Worm (Caenorhabditis elegans) whole organism, late embryonic: ENCODE data around the gene nhr-97.
"Not testable (repeated sequence)": the region's sequence is repeated elsewhere in the genome, so short reads cannot be mapped to it uniquely, and the experiment has no call there.

Source experiments
- C08G9.2 ChIP-seq: sonication (generic microtip); optimal IDR thresholded peaks from 2 replicates; lab custom pipeline; 2016; ENCODE audit warnings: mild to moderate bottlenecking, missing genetic modification characterization, moderate library complexity, missing compliant biosample characterization
- K09A11.1 ChIP-seq: sonication (generic microtip); optimal IDR thresholded peaks from 2 replicates; lab custom pipeline; 2017; ENCODE audit warnings: antibody characterized with exemption, mild to moderate bottlenecking, missing genetic modification characterization, missing compliant biosample characterization; ENCODE audit not compliant: insufficient read depth
- ama-1 ChIP-seq: fragments of 150-350 bp; optimal IDR thresholded peaks from 2 replicates; lab custom pipeline; 2014
- ceh-2 ChIP-seq: sonication (generic microtip); optimal IDR thresholded peaks from 2 replicates; lab custom pipeline; 2016; ENCODE audit warnings: missing genotype, missing genetic modification characterization, missing compliant biosample characterization
- ceh-24 ChIP-seq: sonication (generic microtip); optimal IDR thresholded peaks from 2 replicates; lab custom pipeline; 2016; ENCODE audit warnings: mild to moderate bottlenecking, missing genetic modification characterization, missing compliant biosample characterization
- ceh-30 ChIP-seq: fragments of 150-350 bp; optimal IDR thresholded peaks from 2 replicates; lab custom pipeline; 2014; ENCODE audit warnings: missing biosample characterization, missing genetic modification characterization
- ceh-45 ChIP-seq: fragments of 200-800 bp; sonication (Bioruptor generic); IDR thresholded peaks from 2 replicates; pipeline ENCODE4 v1.3.6; 2022; ENCODE audit warnings: missing genetic modification reagents, missing genetic modification characterization, missing compliant biosample characterization
- ceh-48 ChIP-seq: sonication (generic microtip); optimal IDR thresholded peaks from 2 replicates; lab custom pipeline; 2016; ENCODE audit warnings: missing genetic modification characterization, inconsistent platforms, missing compliant biosample characterization
- ceh-6 ChIP-seq: fragments of 200-800 bp; sonication (Bioruptor generic); optimal IDR thresholded peaks from 2 replicates; lab custom pipeline; 2018; ENCODE audit warnings: mild to moderate bottlenecking, missing genetic modification characterization, missing compliant biosample characterization
- ceh-9 ChIP-seq: sonication (generic microtip); optimal IDR thresholded peaks from 2 replicates; lab custom pipeline; 2016; ENCODE audit warnings: mild to moderate bottlenecking, missing genetic modification characterization, inconsistent platforms, missing compliant biosample characterization
- dve-1 ChIP-seq: sonication (generic microtip); optimal IDR thresholded peaks from 2 replicates; lab custom pipeline; 2017; ENCODE audit warnings: antibody characterized with exemption, mild to moderate bottlenecking, missing genetic modification characterization, missing compliant biosample characterization
- elt-2 ChIP-seq: sonication (generic microtip); optimal IDR thresholded peaks from 2 replicates; lab custom pipeline; 2016; ENCODE audit warnings: missing genetic modification reagents, missing genetic modification characterization, missing compliant biosample characterization
- fax-1 ChIP-seq: sonication (generic microtip); optimal IDR thresholded peaks from 2 replicates; lab custom pipeline; 2016; ENCODE audit warnings: missing genotype, missing genetic modification characterization, missing compliant biosample characterization
- gmeb-2 ChIP-seq: sonication (generic microtip); optimal IDR thresholded peaks from 2 replicates; lab custom pipeline; 2016; ENCODE audit warnings: missing genetic modification characterization, inconsistent platforms, missing compliant biosample characterization
- hlh-13 ChIP-seq: fragments of 200-800 bp; sonication (Bioruptor generic); optimal IDR thresholded peaks from 2 replicates; lab custom pipeline; 2018; ENCODE audit warnings: mild to moderate bottlenecking, missing genetic modification characterization, missing compliant biosample characterization
- hlh-15 ChIP-seq: sonication (generic microtip); optimal IDR thresholded peaks from 2 replicates; lab custom pipeline; 2016; ENCODE audit warnings: missing genetic modification characterization, missing compliant biosample characterization
- hlh-6 ChIP-seq: sonication (generic microtip); optimal IDR thresholded peaks from 2 replicates; lab custom pipeline; 2016; ENCODE audit warnings: missing genotype, missing genetic modification characterization, missing compliant biosample characterization
- lim-6 ChIP-seq: sonication (generic microtip); optimal IDR thresholded peaks from 2 replicates; lab custom pipeline; 2016; ENCODE audit warnings: missing genetic modification characterization, missing compliant biosample characterization
- madf-2 ChIP-seq: sonication (generic microtip); optimal IDR thresholded peaks from 2 replicates; lab custom pipeline; 2017; ENCODE audit warnings: missing genetic modification characterization, missing compliant biosample characterization
- npax-4 ChIP-seq: sonication (generic microtip); optimal IDR thresholded peaks from 2 replicates; lab custom pipeline; 2016; ENCODE audit warnings: missing genetic modification characterization, missing compliant biosample characterization
- pat-9 ChIP-seq: fragments of 200-800 bp; sonication (Bioruptor generic); optimal IDR thresholded peaks from 2 replicates; lab custom pipeline; 2018; ENCODE audit warnings: mild to moderate bottlenecking, missing genetic modification characterization, moderate library complexity, missing compliant biosample characterization
- pha-2 ChIP-seq: sonication (generic microtip); optimal IDR thresholded peaks from 2 replicates; lab custom pipeline; 2017; ENCODE audit warnings: mild to moderate bottlenecking, missing genetic modification characterization, missing compliant biosample characterization
- pha-4 ChIP-seq: fragments of 150-350 bp; optimal IDR thresholded peaks from 2 replicates; lab custom pipeline; 2018; ENCODE audit warnings: missing biosample characterization, missing genetic modification reagents, missing genetic modification characterization
- tbx-2 ChIP-seq: sonication (generic microtip); optimal IDR thresholded peaks from 2 replicates; lab custom pipeline; 2016; ENCODE audit warnings: missing genetic modification characterization, missing compliant biosample characterization
- tbx-7 ChIP-seq: sonication (generic microtip); optimal IDR thresholded peaks from 2 replicates; lab custom pipeline; 2016; ENCODE audit warnings: missing genotype, missing genetic modification characterization, missing compliant biosample characterization
- unc-42 ChIP-seq: sonication (generic microtip); optimal IDR thresholded peaks from 2 replicates; lab custom pipeline; 2016; ENCODE audit warnings: missing genotype, missing genetic modification characterization, missing compliant biosample characterization
- unc-55 ChIP-seq: sonication (generic microtip); optimal IDR thresholded peaks from 2 replicates; lab custom pipeline; 2017; ENCODE audit warnings: missing biosample characterization, missing genetic modification reagents, missing genetic modification characterization
- zip-5 ChIP-seq: sonication (generic microtip); optimal IDR thresholded peaks from 2 replicates; lab custom pipeline; 2016; ENCODE audit warnings: missing genetic modification characterization, missing compliant biosample characterization

Gene nhr-97

ce11 chrIV:9734861-9735260 is 22.6 kb upstream of the nhr-97 start:
- TF ChIP-seq dve-1 (tag; lab: Kevin White, UChicago): no peak
- TF ChIP-seq ceh-45 (GFP tag; lab: Robert Waterston, UW): no peak

- TF ChIP-seq K09A11.1 (tag; lab: Kevin White, UChicago) (no peak), ceh-24 (tag; lab: Kevin White, UChicago) (no peak), pat-9 (tag; lab: Kevin White, UChicago) (no peak), elt-2 (tag; lab: Kevin White, UChicago) (peak; percentile 64), dve-1 (tag; lab: Kevin White, UChicago) (no peak)
Measured at ce11 chrIV:9735750-9736149, 21.7 kb upstream of the nhr-97 start.

- TF ChIP-seq madf-2 (tag; lab: Kevin White, UChicago) (no peak), elt-2 (tag; lab: Kevin White, UChicago) (peak; percentile 31)
Measured at ce11 chrIV:9737204-9737790, 20.1 kb upstream of the nhr-97 start, which contains the start of gene cka-1. cka-1 (minus strand) TSS chrIV:9737621.

ce11 chrIV:9738194-9738593 is 19.2 kb upstream of the nhr-97 start, which contains the start of gene C28D4.10:
C28D4.10 (plus strand) TSS chrIV:9738494.
- no peak for TF ChIP-seq madf-2 (tag; lab: Kevin White, UChicago)
- no peak for TF ChIP-seq ceh-6 (GFP tag; lab: Kevin White, UChicago)
- TF ChIP-seq ceh-9 (tag; lab: Kevin White, UChicago): no peak
- no peak for TF ChIP-seq unc-42 (tag; lab: Kevin White, UChicago)
- no peak for TF ChIP-seq pha-2 (tag; lab: Kevin White, UChicago)
- TF ChIP-seq ceh-30 (tag; lab: Kevin White, UChicago): no peak
- no peak for TF ChIP-seq ceh-2 (tag; lab: Kevin White, UChicago)
- TF ChIP-seq zip-5 (tag; lab: Kevin White, UChicago): no peak

ce11 chrIV:9739001-9739400 is 18.4 kb upstream of the nhr-97 start:
- TF ChIP-seq hlh-6 (tag; lab: Kevin White, UChicago) (no peak), unc-55 (GFP tag; lab: Kevin White, UChicago) (no peak), hlh-15 (no peak), npax-4 (tag; lab: Kevin White, UChicago) (no peak), hlh-13 (GFP tag; lab: Kevin White, UChicago) (no peak), tbx-2 (no peak), ceh-24 (tag; lab: Kevin White, UChicago) (no peak), fax-1 (no peak), tbx-7 (tag; lab: Kevin White, UChicago) (no peak), elt-2 (tag; lab: Kevin White, UChicago) (no peak), gmeb-2 (tag; lab: Kevin White, UChicago) (no peak), C08G9.2 (tag; lab: Kevin White, UChicago) (no peak), lim-6 (tag; lab: Kevin White, UChicago) (no peak), ceh-48 (tag; lab: Kevin White, UChicago) (no peak), pha-2 (tag; lab: Kevin White, UChicago) (no peak), unc-42 (tag; lab: Kevin White, UChicago) (no peak)
- TF ChIP-seq, all 69 proteins: peak for 0

- not testable (repeated sequence) for TF ChIP-seq hlh-6 (tag; lab: Kevin White, UChicago); pha-4; ama-1 (lab: Kevin White, UChicago)
Measured at ce11 chrIV:9740851-9741549, 16.4 kb upstream of the nhr-97 start, which contains the start of gene gln-6. gln-6 (minus strand) TSS chrIV:9740901.
